Fruit fly (Drosophila melanogaster) whole organism, prepupa: ENCODE measurements around the gene lilli.

Source experiments
- CG11294 ChIP-seq: fragments of 200-800 bp; sonication (Bioruptor generic); IDR thresholded peaks from 2 replicates; pipeline ENCODE4 v1.3.6; 2022; ENCODE audit warnings: missing biosample characterization, missing genetic modification characterization
- CG11762 ChIP-seq: fragments of 200-800 bp; sonication (Bioruptor generic); optimal IDR thresholded peaks from 3 replicates; lab custom pipeline; 2016; ENCODE audit warnings: missing biosample characterization, missing genetic modification characterization; ENCODE audit not compliant: insufficient read depth
- CG11902 ChIP-seq: fragments of 200-800 bp; sonication (Bioruptor generic); optimal IDR thresholded peaks from 3 replicates; lab custom pipeline; 2016; ENCODE audit warnings: missing biosample characterization, missing genetic modification characterization
- CG1621 ChIP-seq: fragments of 200-800 bp; sonication (Bioruptor generic); optimal IDR thresholded peaks from 3 replicates; lab custom pipeline; 2018; ENCODE audit warnings: missing biosample characterization, mild to moderate bottlenecking, missing genetic modification characterization
- CG3032 ChIP-seq: fragments of 200-800 bp; optimal IDR thresholded peaks from 2 replicates; lab custom pipeline; 2019; ENCODE audit warnings: missing biosample characterization, mild to moderate bottlenecking, missing genetic modification characterization, moderate library complexity
- CG32006 ChIP-seq: fragments of 200-800 bp; sonication (Bioruptor generic); optimal IDR thresholded peaks from 3 replicates; lab custom pipeline; 2017; ENCODE audit warnings: missing biosample characterization, mild to moderate bottlenecking, missing genetic modification characterization
- CG3919 ChIP-seq: fragments of 200-800 bp; sonication (Bioruptor generic); optimal IDR thresholded peaks from 3 replicates; lab custom pipeline; 2016; ENCODE audit warnings: missing biosample characterization, missing genetic modification characterization
- CG6163 ChIP-seq: fragments of 200-800 bp; sonication (Bioruptor generic); IDR thresholded peaks from 3 replicates; pipeline ENCODE4 v1.3.6; 2022; ENCODE audit warnings: missing biosample characterization, missing genetic modification characterization
- CG6276 ChIP-seq: fragments of 200-800 bp; sonication (Bioruptor generic); optimal IDR thresholded peaks from 2 replicates; lab custom pipeline; 2017; ENCODE audit warnings: missing biosample characterization, mild to moderate bottlenecking, missing genetic modification characterization
- CG6808 ChIP-seq: fragments of 200-800 bp; sonication (Bioruptor generic); optimal IDR thresholded peaks from 3 replicates; lab custom pipeline; 2017; ENCODE audit warnings: missing biosample characterization, missing genetic modification characterization, mild to moderate bottlenecking, moderate library complexity, missing genetic modification reagents
- CG6854 ChIP-seq: fragments of 200-800 bp; sonication (Bioruptor generic); optimal IDR thresholded peaks from 2 replicates; lab custom pipeline; 2017; ENCODE audit warnings: missing biosample characterization, mild to moderate bottlenecking, missing genetic modification characterization
- CG8119 ChIP-seq: fragments of 200-800 bp; sonication (Bioruptor generic); IDR thresholded peaks from 3 replicates; pipeline ENCODE4 v1.3.6; 2022; ENCODE audit warnings: missing biosample characterization, missing genetic modification characterization
- CG9139 ChIP-seq: fragments of 200-800 bp; sonication (Bioruptor generic); optimal IDR thresholded peaks from 3 replicates; lab custom pipeline; 2017; ENCODE audit warnings: missing biosample characterization, mild to moderate bottlenecking, missing genetic modification characterization
- Ets96B ChIP-seq: fragments of 200-800 bp; optimal IDR thresholded peaks from 2 replicates; lab custom pipeline; 2019; ENCODE audit warnings: missing biosample characterization, mild to moderate bottlenecking, missing genetic modification characterization, moderate library complexity
- Gug ChIP-seq: fragments of 200-800 bp; sonication (Bioruptor generic); IDR thresholded peaks from 2 replicates; pipeline ENCODE4 v1.3.6; 2022; ENCODE audit warnings: missing biosample characterization, missing genetic modification characterization
- Hr38 ChIP-seq: sonication (Bioruptor generic); optimal IDR thresholded peaks from 2 replicates; lab custom pipeline; 2016; ENCODE audit warnings: missing biosample characterization, missing genetic modification characterization
- Hr39 ChIP-seq: fragments of 200-800 bp; sonication (Bioruptor generic); optimal IDR thresholded peaks from 2 replicates; lab custom pipeline; 2016; ENCODE audit warnings: missing biosample characterization, missing genetic modification characterization
- Hr4 ChIP-seq: fragments of 200-800 bp; sonication (Bioruptor generic); optimal IDR thresholded peaks from 3 replicates; lab custom pipeline; 2016; ENCODE audit warnings: missing biosample characterization, missing genetic modification characterization
- Sox14 ChIP-seq: fragments of 200-800 bp; sonication (Bioruptor generic); optimal IDR thresholded peaks from 3 replicates; lab custom pipeline; 2016; ENCODE audit warnings: missing biosample characterization, missing genetic modification characterization
- Sox15 ChIP-seq: fragments of 200-800 bp; sonication (Bioruptor generic); optimal IDR thresholded peaks from 3 replicates; lab custom pipeline; 2016; ENCODE audit warnings: missing biosample characterization, missing genetic modification characterization
- achi ChIP-seq: fragments of 200-800 bp; sonication (Bioruptor generic); optimal IDR thresholded peaks from 3 replicates; lab custom pipeline; 2016; ENCODE audit warnings: missing biosample characterization, missing genetic modification characterization
- acj6 ChIP-seq: fragments of 200-800 bp; sonication (Bioruptor generic); optimal IDR thresholded peaks from 3 replicates; lab custom pipeline; 2016; ENCODE audit warnings: missing biosample characterization, missing genetic modification characterization
- dac ChIP-seq: fragments of 200-800 bp; sonication (Bioruptor generic); optimal IDR thresholded peaks from 2 replicates; lab custom pipeline; 2017; ENCODE audit warnings: missing biosample characterization, mild to moderate bottlenecking, missing genetic modification characterization
- dsx ChIP-seq: fragments of 200-800 bp; optimal IDR thresholded peaks from 3 replicates; lab custom pipeline; 2019; ENCODE audit warnings: missing biosample characterization, mild to moderate bottlenecking, missing genetic modification characterization, moderate library complexity; ENCODE audit not compliant: poor library complexity, severe bottlenecking
- eg ChIP-seq: fragments of 200-800 bp; sonication (Bioruptor generic); IDR thresholded peaks from 3 replicates; pipeline ENCODE4 v1.3.6; 2022; ENCODE audit warnings: missing biosample characterization, missing genetic modification characterization
- esn ChIP-seq: fragments of 200-800 bp; sonication (Bioruptor generic); optimal IDR thresholded peaks from 2 replicates; lab custom pipeline; 2016; ENCODE audit warnings: missing biosample characterization, mild to moderate bottlenecking, missing genetic modification characterization, moderate library complexity
- fd85E ChIP-seq: fragments of 200-800 bp; sonication (Bioruptor generic); optimal IDR thresholded peaks from 3 replicates; lab custom pipeline; 2016; ENCODE audit warnings: missing biosample characterization, missing genetic modification characterization
- fkh ChIP-seq: fragments of 200-800 bp; sonication (Bioruptor generic); optimal IDR thresholded peaks from 3 replicates; lab custom pipeline; 2017; ENCODE audit warnings: missing biosample characterization, mild to moderate bottlenecking, missing genetic modification characterization, moderate library complexity
- lz ChIP-seq: fragments of 200-800 bp; sonication (Bioruptor generic); optimal IDR thresholded peaks from 3 replicates; lab custom pipeline; 2016; ENCODE audit warnings: missing biosample characterization, missing genetic modification characterization
- net ChIP-seq: fragments of 200-800 bp; sonication (Bioruptor generic); optimal IDR thresholded peaks from 3 replicates; lab custom pipeline; 2016; ENCODE audit warnings: missing biosample characterization, missing genetic modification characterization
- pdm3 ChIP-seq: fragments of 200-800 bp; sonication (Bioruptor generic); optimal IDR thresholded peaks from 3 replicates; lab custom pipeline; 2016; ENCODE audit warnings: missing biosample characterization, missing genetic modification characterization
- salr ChIP-seq, 2 experiments: fragments of 200-800 bp; sonication (Bioruptor generic); optimal IDR thresholded peaks; 3 replicates each; lab custom pipeline; 2016 to 2018; ENCODE audit warnings: missing biosample characterization in 2 of 2, missing genetic modification characterization in 2 of 2, mild to moderate bottlenecking in 1 of 2
- ss ChIP-seq, 2 experiments: fragments of 200-800 bp; sonication (Bioruptor generic); optimal IDR thresholded peaks; 2 replicates in 1 of 2; 3 replicates in 1 of 2; lab custom pipeline; 2017 to 2018; ENCODE audit warnings: mild to moderate bottlenecking in 2 of 2, missing biosample characterization in 2 of 2, missing genetic modification characterization in 2 of 2, moderate library complexity in 1 of 2
- svp ChIP-seq: fragments of 200-800 bp; sonication (Bioruptor generic); peaks from one replicate; lab custom pipeline; 2016; ENCODE audit warnings: missing biosample characterization, missing genetic modification characterization
- vri ChIP-seq: fragments of 200-800 bp; sonication (Bioruptor generic); optimal IDR thresholded peaks from 3 replicates; lab custom pipeline; 2016; ENCODE audit warnings: missing biosample characterization, mild to moderate bottlenecking, missing genetic modification characterization

Gene lilli

DNA sequence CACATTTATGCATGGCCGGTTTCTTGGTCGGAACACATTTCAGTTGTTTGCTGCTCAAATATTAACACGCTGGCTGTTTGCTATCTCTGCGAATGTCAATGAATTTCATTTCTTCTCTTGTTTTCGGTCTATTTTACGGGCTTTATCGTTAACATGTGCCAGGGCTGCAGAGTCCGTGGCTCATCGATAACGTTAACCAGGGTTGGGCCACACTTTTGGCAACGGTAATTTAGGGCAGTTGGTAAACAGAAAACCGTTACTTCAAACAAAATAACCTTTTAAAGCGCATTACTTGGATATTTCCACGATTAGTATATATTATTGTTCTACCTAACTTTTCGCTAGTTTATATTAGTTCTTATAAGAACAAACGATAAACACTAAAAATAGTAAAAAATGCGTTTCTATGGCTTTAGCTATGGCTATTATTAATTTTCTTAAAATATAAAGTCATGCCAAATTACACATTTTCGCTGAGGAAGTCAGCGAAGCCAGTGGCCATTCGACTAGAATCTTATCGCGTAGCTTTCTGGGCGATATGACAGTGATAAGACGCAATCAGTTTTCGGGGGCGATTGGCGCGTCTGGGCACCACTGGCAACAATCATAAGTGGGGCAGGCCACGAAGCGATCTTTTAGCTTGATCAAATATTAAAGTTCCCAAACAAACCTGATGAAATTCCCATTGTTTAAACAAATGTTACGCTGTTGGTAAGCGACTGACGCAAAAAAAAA lies 2.6 kb upstream of the lilli start (continued):
- TF ChIP-seq CG8119 (GFP tag; lab: Robert Waterston, UW) (no peak), ss (GFP tag; optimal IDR thresholded peaks at IDR 0.05; lab: Kevin White, UChicago) (peak in 1 of 2 experiments; percentile 22), fd85E (GFP tag; lab: Kevin White, UChicago) (no peak), Hr39 (no peak), Sox15 (GFP tag; lab: Kevin White, UChicago) (no peak), esn (GFP tag; lab: Kevin White, UChicago) (peak; percentile 50), achi (GFP tag; lab: Kevin White, UChicago) (no peak), Hr38 (GFP tag; lab: Kevin White, UChicago) (no peak)
- TF ChIP-seq, all 60 proteins: peak for 23

DNA sequence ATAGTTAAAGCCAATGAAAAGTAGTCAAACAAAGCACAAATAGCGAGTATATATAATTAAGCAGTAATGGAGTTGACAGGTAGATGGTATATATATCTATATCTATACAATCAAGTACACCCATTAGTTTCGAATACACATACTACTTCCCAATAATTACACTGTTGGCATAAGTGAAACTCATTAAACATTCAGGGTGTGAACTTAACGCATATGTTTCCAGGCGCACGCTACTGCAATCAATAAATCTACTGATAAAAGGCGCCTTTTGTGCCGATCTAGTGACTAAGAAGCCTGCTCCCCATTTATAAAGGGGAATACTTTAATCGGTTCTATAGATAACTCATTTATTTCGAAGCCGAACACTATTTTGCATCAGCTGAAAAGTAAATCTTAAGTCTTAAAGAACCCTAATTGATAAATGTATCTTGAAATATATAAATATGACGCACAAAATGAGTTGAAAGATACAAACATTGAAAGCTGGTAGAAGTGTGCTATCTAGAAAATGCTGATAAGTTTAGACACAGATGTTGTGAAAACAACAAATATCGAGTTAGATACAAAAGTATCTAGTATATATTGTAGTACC lies 1.9 kb upstream of the lilli start:
- TF ChIP-seq CG6163 (GFP tag; lab: Robert Waterston, UW) (no peak), svp (GFP tag; lab: Kevin White, UChicago) (peak; percentile 64)

DNA sequence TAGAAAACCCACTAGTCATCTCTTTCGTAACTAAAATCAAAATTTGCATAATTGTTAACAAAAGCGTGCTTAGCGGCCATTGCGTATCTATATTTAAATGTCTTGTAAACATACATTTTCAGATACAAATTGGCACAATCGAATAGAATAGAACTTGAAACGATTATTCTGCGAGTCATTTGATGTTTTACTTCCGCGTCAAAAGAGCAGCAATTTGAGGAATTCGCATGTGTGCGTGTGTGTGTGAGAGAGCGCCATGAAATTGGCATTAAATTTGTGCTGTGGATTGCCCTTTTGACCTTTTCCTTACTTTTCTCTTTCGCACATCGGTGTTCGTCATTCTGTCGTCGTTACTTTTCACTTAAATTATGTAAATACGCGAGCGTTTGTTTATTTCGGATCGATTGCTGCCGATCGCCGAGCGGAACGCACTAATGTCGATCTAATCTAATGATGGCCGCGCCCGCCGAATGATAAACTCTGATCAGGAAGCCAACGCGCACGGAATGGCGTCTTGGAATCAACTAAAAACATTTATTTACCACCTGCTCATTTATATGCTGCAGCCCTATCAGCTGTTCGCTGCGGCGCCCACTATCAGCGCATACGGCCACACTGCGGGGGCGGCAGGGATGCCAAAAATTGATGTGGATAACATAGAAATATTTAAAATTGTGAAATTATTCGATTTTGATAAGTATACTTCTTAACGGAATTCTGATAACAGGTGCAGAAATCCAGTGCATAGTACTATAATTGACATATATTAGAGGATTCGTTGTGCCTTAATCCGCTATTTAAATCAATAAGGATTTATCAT lies 836 bp upstream of the lilli start:
- peak; percentile 61 for TF ChIP-seq CG6854
- TF ChIP-seq Sox14 (GFP tag; lab: Kevin White, UChicago): no peak
- peak; percentile 53; the same call in 1 of the 3 replicates for TF ChIP-seq CG6163 (GFP tag; lab: Robert Waterston, UW)
- TF ChIP-seq Gug (GFP tag; lab: Robert Waterston, UW): no peak
- peak; percentile 13 for TF ChIP-seq net (GFP tag; lab: Kevin White, UChicago)
- TF ChIP-seq acj6 (GFP tag; lab: Kevin White, UChicago): no peak
- no peak for TF ChIP-seq esn (GFP tag; lab: Kevin White, UChicago)
- no peak for TF ChIP-seq CG9139
- no peak for TF ChIP-seq CG6808
- peak; percentile 53 for TF ChIP-seq fkh
- peak; percentile 33 for TF ChIP-seq pdm3 (GFP tag; lab: Kevin White, UChicago)
- no peak for TF ChIP-seq salr (GFP tag; optimal IDR thresholded peaks at IDR 0.05; lab: Kevin White, UChicago)
- peak; percentile 8 for TF ChIP-seq dsx (GFP tag; lab: Kevin White, UChicago)
- no peak for TF ChIP-seq CG3919 (GFP tag; lab: Kevin White, UChicago)
- TF ChIP-seq svp (GFP tag; lab: Kevin White, UChicago): peak; percentile 92
- no peak for TF ChIP-seq CG11762 (GFP tag; lab: Kevin White, UChicago)
- TF ChIP-seq CG1621 (tag; lab: Kevin White, UChicago): peak; percentile 3
- no peak for TF ChIP-seq dac (GFP tag; lab: Kevin White, UChicago)
- 0 out of 2 replicates have a peak, but pooled peaks have one; percentile 32 for TF ChIP-seq CG11294 (GFP tag; lab: Robert Waterston, UW)
- TF ChIP-seq CG32006 (GFP tag; lab: Kevin White, UChicago): peak; percentile 43
- peak; percentile 6 to 20 for TF ChIP-seq ss (GFP tag; optimal IDR thresholded peaks at IDR 0.05; lab: Kevin White, UChicago)
- no peak for TF ChIP-seq Hr4
- peak; percentile 7 for TF ChIP-seq Ets96B
- TF ChIP-seq CG11902: no peak
- peak; percentile 28 for TF ChIP-seq CG3032 (tag; lab: Kevin White, UChicago)
- peak; percentile 7 for TF ChIP-seq CG6276 (GFP tag; lab: Kevin White, UChicago)
- TF ChIP-seq vri (GFP tag; lab: Kevin White, UChicago): peak; percentile 40
- TF ChIP-seq eg (GFP tag; lab: Robert Waterston, UW): 0 out of 3 replicates have a peak, but pooled peaks have one; percentile 48
- TF ChIP-seq lz (GFP tag; lab: Kevin White, UChicago): no peak
